Fruit fly (Drosophila melanogaster) whole organism, embryonic: ENCODE results near the gene Pgant35A.

ENCODE experiments used
- Adf1 ChIP-seq: fragments of 200-800 bp; sonication (Bioruptor generic); IDR thresholded peaks from 2 replicates; pipeline ENCODE4 v1.3.6; 2022; ENCODE audit warnings: missing biosample characterization, missing genetic modification characterization
- Asciz ChIP-seq: fragments of 200-800 bp; sonication (Bioruptor generic); optimal IDR thresholded peaks from 2 replicates; lab custom pipeline; 2017; ENCODE audit warnings: missing biosample characterization, mild to moderate bottlenecking, missing genetic modification characterization, missing genetic modification reagents
- Atf6 ChIP-seq: fragments of 200-800 bp; sonication (Bioruptor generic); IDR thresholded peaks from 2 replicates; pipeline ENCODE4 v1.3.6; 2022; ENCODE audit warnings: missing biosample characterization, missing genetic modification characterization
- CG10267 ChIP-seq: fragments of 200-800 bp; sonication (Bioruptor generic); optimal IDR thresholded peaks from 2 replicates; lab custom pipeline; 2018; ENCODE audit warnings: missing biosample characterization, mild to moderate bottlenecking, missing genetic modification characterization, moderate library complexity
- CG13123 ChIP-seq: fragments of 200-800 bp; sonication (Bioruptor generic); optimal IDR thresholded peaks from 2 replicates; lab custom pipeline; 2016; ENCODE audit warnings: missing biosample characterization, missing genetic modification characterization
- CG13296 ChIP-seq: fragments of 200-800 bp; sonication (Bioruptor generic); optimal IDR thresholded peaks from 3 replicates; lab custom pipeline; 2018; ENCODE audit warnings: missing biosample characterization, mild to moderate bottlenecking, missing genetic modification characterization
- CG15514 ChIP-seq: fragments of 200-800 bp; sonication (Bioruptor generic); optimal IDR thresholded peaks from 3 replicates; lab custom pipeline; 2017; ENCODE audit warnings: missing biosample characterization, missing genetic modification characterization, mild to moderate bottlenecking, moderate library complexity, missing genetic modification reagents
- CG16779 ChIP-seq: fragments of 200-800 bp; sonication (Bioruptor generic); IDR thresholded peaks from 2 replicates; pipeline ENCODE4 v1.3.6; 2022; ENCODE audit warnings: missing biosample characterization, missing genetic modification characterization
- CG17328 ChIP-seq: fragments of 200-800 bp; sonication (Bioruptor generic); IDR thresholded peaks from 2 replicates; pipeline ENCODE4 v1.3.6; 2022; ENCODE audit warnings: missing biosample characterization, missing genetic modification characterization
- CG17359 ChIP-seq: fragments of 200-800 bp; sonication (Bioruptor generic); optimal IDR thresholded peaks from 3 replicates; lab custom pipeline; 2018; ENCODE audit warnings: missing biosample characterization, mild to moderate bottlenecking, missing genetic modification characterization, moderate library complexity
- CG17361 ChIP-seq: fragments of 200-800 bp; sonication (Bioruptor generic); IDR thresholded peaks from 3 replicates; pipeline ENCODE4 v1.3.6; 2022; ENCODE audit warnings: missing biosample characterization, missing genetic modification characterization
- CG17612 ChIP-seq: fragments of 200-800 bp; sonication (Bioruptor generic); IDR thresholded peaks from 2 replicates; pipeline ENCODE4 v1.3.6; 2022; ENCODE audit warnings: missing biosample characterization, missing genetic modification characterization
- CG2202 ChIP-seq: fragments of 200-800 bp; sonication (Bioruptor generic); optimal IDR thresholded peaks from 2 replicates; lab custom pipeline; 2018; ENCODE audit warnings: missing biosample characterization, mild to moderate bottlenecking, missing genetic modification characterization
- CG2678 ChIP-seq: fragments of 200-800 bp; sonication (Bioruptor generic); optimal IDR thresholded peaks from 3 replicates; lab custom pipeline; 2019; ENCODE audit warnings: missing biosample characterization, mild to moderate bottlenecking, missing genetic modification characterization, moderate library complexity
- CG33557 ChIP-seq: fragments of 200-800 bp; sonication (Bioruptor generic); optimal IDR thresholded peaks from 2 replicates; lab custom pipeline; 2019; ENCODE audit warnings: missing biosample characterization, mild to moderate bottlenecking, missing genetic modification characterization, moderate library complexity
- CG4328 ChIP-seq: fragments of 200-800 bp; sonication (Bioruptor generic); optimal IDR thresholded peaks from 3 replicates; lab custom pipeline; 2017; ENCODE audit warnings: missing biosample characterization, missing genetic modification reagents, missing genetic modification characterization
- CG5245 ChIP-seq: fragments of 200-800 bp; sonication (Bioruptor generic); optimal IDR thresholded peaks from 3 replicates; lab custom pipeline; 2016; ENCODE audit warnings: missing biosample characterization, missing genetic modification characterization
- CG7928 ChIP-seq: fragments of 200-800 bp; sonication (Bioruptor generic); optimal IDR thresholded peaks from 2 replicates; lab custom pipeline; 2017; ENCODE audit warnings: missing biosample characterization, mild to moderate bottlenecking, missing genetic modification characterization
- CG8290 ChIP-seq, 3 experiments: fragments of 200-800 bp; sonication (Bioruptor generic); optimal IDR thresholded peaks; 2 replicates each; lab custom pipeline; 2016 to 2019; ENCODE audit warnings: missing biosample characterization in 3 of 3, missing genetic modification characterization in 3 of 3, mild to moderate bottlenecking in 2 of 3, moderate library complexity in 1 of 3
- Chrac-16 ChIP-seq: fragments of 200-800 bp; sonication (Bioruptor generic); optimal IDR thresholded peaks from 3 replicates; lab custom pipeline; 2016; ENCODE audit warnings: missing biosample characterization, missing genetic modification characterization
- Elba2 ChIP-seq: fragments of 200-800 bp; sonication (Bioruptor generic); optimal IDR thresholded peaks from 3 replicates; lab custom pipeline; 2016; ENCODE audit warnings: missing biosample characterization, missing genetic modification characterization
- Fer1 ChIP-seq: fragments of 200-800 bp; sonication (Bioruptor generic); optimal IDR thresholded peaks from 2 replicates; lab custom pipeline; 2017; ENCODE audit warnings: missing biosample characterization, mild to moderate bottlenecking, missing genetic modification characterization
- H2.0 ChIP-seq: fragments of 200-800 bp; sonication (Bioruptor generic); IDR thresholded peaks from 2 replicates; pipeline ENCODE4 v1.3.6; 2022; ENCODE audit warnings: missing biosample characterization, missing genetic modification characterization
- HmgZ ChIP-seq: fragments of 200-800 bp; sonication (Bioruptor generic); optimal IDR thresholded peaks from 2 replicates; lab custom pipeline; 2018; ENCODE audit warnings: missing biosample characterization, mild to moderate bottlenecking, missing genetic modification characterization
- Hmx ChIP-seq: fragments of 200-800 bp; sonication (Bioruptor generic); optimal IDR thresholded peaks from 2 replicates; lab custom pipeline; 2016; ENCODE audit warnings: missing biosample characterization, missing genetic modification characterization
- Hr39 ChIP-seq: fragments of >200 bp; optimal IDR thresholded peaks from 2 replicates; lab custom pipeline; 2017
- Hsf ChIP-seq: fragments of 200-800 bp; sonication (Bioruptor generic); optimal IDR thresholded peaks from 3 replicates; lab custom pipeline; 2016; ENCODE audit warnings: missing biosample characterization, missing genetic modification characterization
- Nf-YC ChIP-seq: fragments of 200-800 bp; optimal IDR thresholded peaks from 3 replicates; lab custom pipeline; 2019; ENCODE audit warnings: missing biosample characterization, mild to moderate bottlenecking, missing genetic modification characterization, moderate library complexity
- Rx ChIP-seq: fragments of 200-800 bp; sonication (Bioruptor generic); IDR thresholded peaks from 2 replicates; pipeline ENCODE4 v1.3.6; 2022; ENCODE audit warnings: missing biosample characterization, missing genetic modification characterization
- Sin3A ChIP-seq: fragments of >200 bp; optimal IDR thresholded peaks from 2 replicates; lab custom pipeline; 2018
- Trl ChIP-seq, 3 experiments: fragments of >200 bp in 2 of 3; fragments of 200-800 bp in 1 of 3; sonication (Bioruptor generic) in 1 of 3; optimal IDR thresholded peaks; 2 replicates in 1 of 3; 3 replicates in 2 of 3; lab custom pipeline; 2016 to 2017; ENCODE audit warnings: missing biosample characterization in 1 of 3, missing genetic modification characterization in 1 of 3
- ab ChIP-seq: fragments of 200-800 bp; sonication (Bioruptor generic); optimal IDR thresholded peaks from 2 replicates; lab custom pipeline; 2016; ENCODE audit warnings: missing biosample characterization, missing genetic modification characterization
- az2 ChIP-seq: fragments of 200-800 bp; sonication (Bioruptor generic); optimal IDR thresholded peaks from 3 replicates; lab custom pipeline; 2016; ENCODE audit warnings: missing biosample characterization, missing genetic modification characterization
- bab2 ChIP-seq: fragments of 200-800 bp; sonication (Bioruptor generic); optimal IDR thresholded peaks from 2 replicates; lab custom pipeline; 2016; ENCODE audit warnings: missing biosample characterization, missing genetic modification characterization
- corto ChIP-seq: fragments of 200-800 bp; sonication (Bioruptor generic); optimal IDR thresholded peaks from 2 replicates; lab custom pipeline; 2016; ENCODE audit warnings: missing biosample characterization, mild to moderate bottlenecking, missing genetic modification characterization, moderate library complexity
- dati ChIP-seq: fragments of 200-800 bp; sonication (Bioruptor generic); IDR thresholded peaks from 2 replicates; pipeline ENCODE4 v1.3.6; 2022; ENCODE audit warnings: missing biosample characterization, missing genetic modification characterization
- dpn ChIP-seq, 2 experiments: fragments of 200-800 bp; sonication (Bioruptor generic); optimal IDR thresholded peaks; 3 replicates each; lab custom pipeline; 2016; ENCODE audit warnings: missing biosample characterization in 2 of 2, missing genetic modification characterization in 2 of 2
- lab ChIP-seq: fragments of 200-800 bp; sonication (Bioruptor generic); optimal IDR thresholded peaks from 3 replicates; lab custom pipeline; 2017; ENCODE audit warnings: missing biosample characterization, missing genetic modification characterization, mild to moderate bottlenecking, moderate library complexity, missing genetic modification reagents
- nerfin-2 ChIP-seq: fragments of 200-800 bp; sonication (Bioruptor generic); IDR thresholded peaks from 2 replicates; pipeline ENCODE4 v1.3.6; 2022; ENCODE audit warnings: missing biosample characterization, missing genetic modification characterization; ENCODE audit not compliant: partially characterized antibody
- pan ChIP-seq, 4 experiments: fragments of >200 bp in 3 of 4; fragments of 200-800 bp in 1 of 4; sonication (Bioruptor generic) in 1 of 4; optimal IDR thresholded peaks in 3 of 4; IDR thresholded peaks in 1 of 4; 2 replicates each; pipeline versions ENCODE4 v1.3.6 to Lab custom; 2017 to 2022; ENCODE audit warnings: missing biosample characterization in 2 of 4, missing genetic modification characterization in 2 of 4, mixed read lengths in 1 of 4
- pum ChIP-seq: fragments of 200-800 bp; sonication (Bioruptor generic); optimal IDR thresholded peaks from 2 replicates; lab custom pipeline; 2016; ENCODE audit warnings: missing biosample characterization, missing genetic modification characterization
- pzg ChIP-seq: fragments of 200-800 bp; sonication (Bioruptor generic); optimal IDR thresholded peaks from 3 replicates; lab custom pipeline; 2018; ENCODE audit warnings: missing biosample characterization, mild to moderate bottlenecking, missing genetic modification characterization, moderate library complexity
- rib ChIP-seq: fragments of 200-800 bp; sonication (Bioruptor generic); IDR thresholded peaks from 2 replicates; pipeline ENCODE4 v1.3.6; 2022; ENCODE audit warnings: missing biosample characterization, missing genetic modification characterization
- row ChIP-seq: fragments of 200-800 bp; sonication (Bioruptor generic); IDR thresholded peaks from 3 replicates; pipeline ENCODE4 v1.3.6; 2022; ENCODE audit warnings: missing biosample characterization, missing genetic modification characterization
- sna ChIP-seq: fragments of 200-800 bp; sonication (Bioruptor generic); IDR thresholded peaks from 2 replicates; pipeline ENCODE4 v1.3.6; 2022; ENCODE audit warnings: missing biosample characterization, missing genetic modification characterization; ENCODE audit not compliant: partially characterized antibody
- sug ChIP-seq: fragments of 200-800 bp; optimal IDR thresholded peaks from 2 replicates; lab custom pipeline; 2019; ENCODE audit warnings: missing biosample characterization, mild to moderate bottlenecking, missing genetic modification characterization, moderate library complexity
- tll ChIP-seq, 2 experiments: fragments of 200-800 bp in 1 of 2; fragments of >200 bp in 1 of 2; sonication (Bioruptor generic) in 1 of 2; optimal IDR thresholded peaks; 2 replicates each; lab custom pipeline; 2017 to 2019; ENCODE audit warnings: missing biosample characterization in 2 of 2, missing genetic modification characterization in 2 of 2, mild to moderate bottlenecking in 1 of 2, moderate library complexity in 1 of 2
- toy ChIP-seq: fragments of 200-800 bp; sonication (Bioruptor generic); IDR thresholded peaks from 2 replicates; pipeline ENCODE4 v1.3.6; 2022; ENCODE audit warnings: missing biosample characterization, missing genetic modification characterization
- trem ChIP-seq: fragments of 200-800 bp; optimal IDR thresholded peaks from 3 replicates; lab custom pipeline; 2019; ENCODE audit warnings: missing biosample characterization, mild to moderate bottlenecking, missing genetic modification characterization, moderate library complexity
- vvl ChIP-seq: fragments of 200-800 bp; sonication (Bioruptor generic); IDR thresholded peaks from 2 replicates; pipeline ENCODE4 v1.3.6; 2022; ENCODE audit warnings: missing biosample characterization, missing genetic modification characterization

Gene Pgant35A

DNA sequence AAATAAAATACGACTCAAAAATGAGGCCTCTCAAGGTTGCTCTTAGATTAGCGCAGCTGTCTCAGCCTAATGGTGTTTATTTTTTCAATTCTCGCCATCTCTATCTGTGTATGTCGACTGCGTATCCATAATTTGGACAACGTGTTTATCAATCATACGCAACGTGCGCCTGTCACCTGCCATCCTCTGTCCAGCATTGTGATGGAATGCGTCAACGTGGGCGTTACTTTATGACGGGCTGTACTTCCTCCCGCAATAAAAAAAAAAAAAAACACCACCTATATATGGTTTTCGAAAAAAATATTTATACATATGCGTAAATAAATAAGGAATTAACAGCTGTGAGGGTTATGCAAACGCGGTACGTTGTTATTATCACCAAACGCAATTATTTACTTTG is 40.3 kb downstream of the Pgant35A start (continued):
- TF ChIP-seq sug (tag; lab: Kevin White, UChicago), result peak; percentile 4
- TF ChIP-seq dpn (GFP tag; optimal IDR thresholded peaks at IDR 0.05; lab: Kevin White, UChicago), result no peak
- no peak for TF ChIP-seq trem (tag; lab: Kevin White, UChicago)
- peak; percentile 73 for TF ChIP-seq lab (GFP tag; lab: Kevin White, UChicago)
- TF ChIP-seq CG8290 (GFP tag; optimal IDR thresholded peaks at IDR 0.05; lab: Kevin White, UChicago), result no peak
- TF ChIP-seq CG8290 (tag; optimal IDR thresholded peaks at IDR 0.05; lab: Kevin White, UChicago), result no peak
- TF ChIP-seq CG16779, result 0 out of 2 replicates have a peak, but pooled peaks have one; percentile 31
- no peak for TF ChIP-seq Elba2 (GFP tag; lab: Kevin White, UChicago)
- TF ChIP-seq CG17359 (tag; lab: Kevin White, UChicago), result no peak
- TF ChIP-seq CG13296, result peak; percentile 50
- no peak for TF ChIP-seq Asciz
- TF ChIP-seq CG5245 (GFP tag; lab: Kevin White, UChicago), result no peak
- TF ChIP-seq CG17612, result no peak
- no peak for TF ChIP-seq nerfin-2 (GFP tag; lab: Robert Waterston, UW)
- TF ChIP-seq dati (GFP tag; lab: Robert Waterston, UW), result no peak
- TF ChIP-seq vvl (GFP tag; lab: Robert Waterston, UW), result no peak
- no peak for TF ChIP-seq Rx (GFP tag; lab: Robert Waterston, UW)
- no peak for TF ChIP-seq row (GFP tag; lab: Robert Waterston, UW)
- peak; percentile 7 for TF ChIP-seq CG15514 (GFP tag; lab: Kevin White, UChicago)
- TF ChIP-seq Nf-YC (tag; lab: Kevin White, UChicago), result no peak
- no peak for TF ChIP-seq H2.0 (GFP tag; lab: Robert Waterston, UW)
- TF ChIP-seq CG2678, result peak; percentile 45
- no peak for TF ChIP-seq Chrac-16
- no peak for TF ChIP-seq pan (optimal IDR thresholded peaks at IDR 0.05; lab: Kevin White, UChicago)
- TF ChIP-seq pan (GFP tag; optimal IDR thresholded peaks at IDR 0.05 in 1 of 2, IDR thresholded peaks at IDR 0.05 in 1 of 2), result no peak
- TF ChIP-seq az2 (GFP tag; lab: Kevin White, UChicago), result no peak
- no peak for TF ChIP-seq CG33557
- TF ChIP-seq pum (GFP tag; lab: Kevin White, UChicago), result no peak
- TF ChIP-seq CG17361 (GFP tag; lab: Robert Waterston, UW), result no peak
- TF ChIP-seq Atf6, result peak; percentile 66
- TF ChIP-seq CG4328, result peak; percentile 40
- TF ChIP-seq CG2202, result no peak
- no peak for TF ChIP-seq CG7928
- TF ChIP-seq tll (GFP tag; optimal IDR thresholded peaks at IDR 0.05; lab: Kevin White, UChicago), result no peak
- no peak for TF ChIP-seq bab2 (GFP tag; lab: Kevin White, UChicago)
- no peak for TF ChIP-seq CG13123 (GFP tag; lab: Kevin White, UChicago)
- peak; percentile 48 for TF ChIP-seq Fer1
- no peak for TF ChIP-seq CG10267 (tag; lab: Kevin White, UChicago)
- TF ChIP-seq pzg (GFP tag; lab: Kevin White, UChicago), result no peak
- no peak for TF ChIP-seq sna (GFP tag; lab: Robert Waterston, UW)
- no peak for TF ChIP-seq Trl (optimal IDR thresholded peaks at IDR 0.05; lab: Kevin White, UChicago)
- no peak for TF ChIP-seq Trl (GFP tag; optimal IDR thresholded peaks at IDR 0.05; lab: Kevin White, UChicago)
- no peak for TF ChIP-seq Hr39
- no peak for TF ChIP-seq Sin3A
- TF ChIP-seq Adf1 (GFP tag; lab: Robert Waterston, UW), result 0 out of 2 replicates have a peak, but pooled peaks have one; percentile 20
- TF ChIP-seq Hmx (GFP tag; lab: Kevin White, UChicago), result no peak
- no peak for TF ChIP-seq HmgZ
- TF ChIP-seq toy (GFP tag; lab: Robert Waterston, UW), result no peak
- TF ChIP-seq corto, result no peak
- no peak for TF ChIP-seq rib (GFP tag; lab: Robert Waterston, UW)
- TF ChIP-seq CG17328 (GFP tag; lab: Robert Waterston, UW), result no peak
- TF ChIP-seq Hsf (GFP tag; lab: Kevin White, UChicago), result no peak
- TF ChIP-seq ab, result no peak
